Worm (Caenorhabditis elegans): ENCODE measurements around the gene F40F8.4.

F40F8.4 gene

ce11 chrII:11125059-11125594, 14.9 kb downstream of the F40F8.4 start (continued):
- TF ChIP-seq madf-8 (GFP tag; conservative IDR thresholded peaks at IDR 0.05) (no peak), F10E7.11 (tag; optimal IDR thresholded peaks at IDR 0.05) (no peak), F49E8.2 (tag; optimal IDR thresholded peaks at IDR 0.05; ENCODE audit: insufficient read depth) (no peak), ama-1 (optimal IDR thresholded peaks at IDR 0.05) (no peak), ama-1 (GFP tag; optimal IDR thresholded peaks at IDR 0.05) (no peak), sptf-2 (GFP tag; optimal IDR thresholded peaks at IDR 0.05) (no peak), chd-7 (tag; optimal IDR thresholded peaks at IDR 0.05) (no peak), B0336.3 (GFP tag; IDR thresholded peaks at IDR 0.05) (peak; percentile 79), pbrm-1 (GFP tag; IDR thresholded peaks at IDR 0.05) (0 out of 2 replicates have a peak, but pooled peaks have one; percentile 20), rcor-1 (GFP tag; IDR thresholded peaks at IDR 0.05) (peak; percentile 38), repo-1 (tag; optimal IDR thresholded peaks at IDR 0.05) (no peak), bed-2 (GFP tag; IDR thresholded peaks at IDR 0.05) (no peak), F22D6.2 (tag; optimal IDR thresholded peaks at IDR 0.05) (no peak), madf-10 (tag; optimal IDR thresholded peaks at IDR 0.05) (no peak), attf-5 (GFP tag; optimal IDR thresholded peaks at IDR 0.05) (no peak), aptf-2 (GFP tag; conservative IDR thresholded peaks at IDR 0.05) (no peak), rec-8 (tag; optimal IDR thresholded peaks at IDR 0.05) (no peak), sea-2 (GFP tag; IDR thresholded peaks at IDR 0.05) (no peak), dpl-1 (GFP tag; optimal IDR thresholded peaks at IDR 0.05) (no peak), T26A5.8 (tag; optimal IDR thresholded peaks at IDR 0.05) (no peak), fkh-3 (tag; optimal IDR thresholded peaks at IDR 0.05) (no peak), snpc-1.1 (tag; optimal IDR thresholded peaks at IDR 0.05; ENCODE audit: insufficient read depth) (no peak), lin-35 (GFP tag; optimal IDR thresholded peaks at IDR 0.05) (no peak), ets-4 (GFP tag; optimal IDR thresholded peaks at IDR 0.05) (no peak), atf-7 (tag; optimal IDR thresholded peaks at IDR 0.05) (peak; percentile 21), ceh-27 (GFP tag; optimal IDR thresholded peaks at IDR 0.05) (no peak), ekl-4 (GFP tag; IDR thresholded peaks at IDR 0.05) (peak; percentile 46; the same call in 1 of the 2 replicates), ztf-26 (tag; optimal IDR thresholded peaks at IDR 0.05) (no peak), tbp1 (GFP tag; optimal IDR thresholded peaks at IDR 0.05) (no peak), him-1 (tag; optimal IDR thresholded peaks at IDR 0.05) (peak; percentile 16), lin-40 (tag; optimal IDR thresholded peaks at IDR 0.05) (no peak), athp-1 (tag; optimal IDR thresholded peaks at IDR 0.05) (peak; percentile 25), Y56A3A.18 (GFP tag; IDR thresholded peaks at IDR 0.05) (no peak), cebp-2 (GFP tag; IDR thresholded peaks at IDR 0.05) (no peak), ceh-100 (GFP tag; IDR thresholded peaks at IDR 0.05) (no peak), let-607 (tag; optimal IDR thresholded peaks at IDR 0.05) (no peak), xnd-1 (tag; optimal IDR thresholded peaks at IDR 0.05) (no peak), T07F8.4 (tag; optimal IDR thresholded peaks at IDR 0.05) (no peak), snpc-4 (GFP tag; optimal IDR thresholded peaks at IDR 0.05) (peak; percentile 0), snpc-4 (tag; optimal IDR thresholded peaks at IDR 0.05) (peak in 1 of 4 experiments; percentile 0), mcd-1 (GFP tag; IDR thresholded peaks at IDR 0.05) (peak; percentile 32; the same call in 1 of the 2 replicates), snpc-1.3 (tag; optimal IDR thresholded peaks at IDR 0.05; ENCODE audit: insufficient read depth) (peak; percentile 46), attf-6 (GFP tag; IDR thresholded peaks at IDR 0.05) (no peak), gei-17 (GFP tag; optimal IDR thresholded peaks at IDR 0.05) (no peak), zfh-2 (GFP tag; conservative IDR thresholded peaks at IDR 0.05) (no peak), lin-54 (GFP tag; optimal IDR thresholded peaks at IDR 0.05) (peak; percentile 64), nhr-80 (tag; optimal IDR thresholded peaks at IDR 0.05) (no peak), K12H6.12 (tag; optimal IDR thresholded peaks at IDR 0.05) (no peak), unc-130 (GFP tag; optimal IDR thresholded peaks at IDR 0.05) (no peak)
